Fruit fly (Drosophila melanogaster): ENCODE results near the gene GCS2beta.

GCS2beta gene

dm6 chr2L:17436500-17436899 is 47.6 kb downstream of the GCS2beta start, which contains the start of gene CG33928:
Gene CG33928 (minus strand): TSS chr2L:17436600.
- TF ChIP-seq Mnt (GFP tag; optimal IDR thresholded peaks at IDR 0.05) (no peak), CG5204 (GFP tag; optimal IDR thresholded peaks at IDR 0.05) (no peak), ovo (GFP tag; optimal IDR thresholded peaks at IDR 0.05) (no peak), cic (GFP tag; optimal IDR thresholded peaks at IDR 0.05) (no peak), kay (GFP tag; ENCODE audit: borderline replicate concordance) (no peak), pad (GFP tag; optimal IDR thresholded peaks at IDR 0.05) (no peak), bab1 (GFP tag; optimal IDR thresholded peaks at IDR 0.05) (no peak), Crg-1 (GFP tag; optimal IDR thresholded peaks at IDR 0.05) (no peak), Hr96 (GFP tag; optimal IDR thresholded peaks at IDR 0.05) (no peak), toe (GFP tag; optimal IDR thresholded peaks at IDR 0.05) (no peak), tj (GFP tag; optimal IDR thresholded peaks at IDR 0.05) (no peak), CG11617 (GFP tag; optimal IDR thresholded peaks at IDR 0.05) (no peak), Clk (GFP tag; optimal IDR thresholded peaks at IDR 0.05) (no peak), CG7101 (tag; optimal IDR thresholded peaks at IDR 0.05) (no peak)

dm6 chr2L:17433030-17433912 is 50.8 kb downstream of the GCS2beta start, which contains the start of the genes Dif and CG5043:
Gene Dif (minus strand): TSS chr2L:17433161.
Gene CG5043 (plus strand): TSS chr2L:17433862.
- no peak for TF ChIP-seq CG7045 (GFP tag; optimal IDR thresholded peaks at IDR 0.05)
- TF ChIP-seq CG7101 (tag; optimal IDR thresholded peaks at IDR 0.05): no peak
- TF ChIP-seq pad (GFP tag; optimal IDR thresholded peaks at IDR 0.05): no peak
- TF ChIP-seq tj (GFP tag; optimal IDR thresholded peaks at IDR 0.05): no peak
- no peak for TF ChIP-seq CG1620 (GFP tag; optimal IDR thresholded peaks at IDR 0.05)
- no peak for TF ChIP-seq CG33017 (tag; optimal IDR thresholded peaks at IDR 0.05)
- TF ChIP-seq CG12768 (GFP tag; optimal IDR thresholded peaks at IDR 0.05): no peak
- no peak for TF ChIP-seq cnc (optimal IDR thresholded peaks at IDR 0.05)
- TF ChIP-seq bab1 (GFP tag; optimal IDR thresholded peaks at IDR 0.05): no peak
- no peak for TF ChIP-seq Hr96 (GFP tag; optimal IDR thresholded peaks at IDR 0.05)
- TF ChIP-seq toe (GFP tag; optimal IDR thresholded peaks at IDR 0.05): no peak
- TF ChIP-seq CG14711 (tag; optimal IDR thresholded peaks at IDR 0.05): no peak
- TF ChIP-seq Mnt (GFP tag; optimal IDR thresholded peaks at IDR 0.05): no peak

All from whole organism, adult.